Fruit fly (Drosophila melanogaster) whole organism, prepupa: ENCODE measurements around the gene Alp5.

Experiments
- CG11294 ChIP-seq: fragments of 200-800 bp; sonication (Bioruptor generic); IDR thresholded peaks from 2 replicates; pipeline ENCODE4 v1.3.6; 2022; ENCODE audit warnings: missing biosample characterization, missing genetic modification characterization
- CG11762 ChIP-seq: fragments of 200-800 bp; sonication (Bioruptor generic); optimal IDR thresholded peaks from 3 replicates; lab custom pipeline; 2016; ENCODE audit warnings: missing biosample characterization, missing genetic modification characterization; ENCODE audit not compliant: insufficient read depth
- CG11902 ChIP-seq: fragments of 200-800 bp; sonication (Bioruptor generic); optimal IDR thresholded peaks from 3 replicates; lab custom pipeline; 2016; ENCODE audit warnings: missing biosample characterization, missing genetic modification characterization
- CG15336 ChIP-seq: fragments of 200-800 bp; sonication (Bioruptor generic); IDR thresholded peaks from 2 replicates; pipeline ENCODE4 v1.3.6; 2022; ENCODE audit warnings: missing biosample characterization, missing genetic modification characterization
- CG1621 ChIP-seq: fragments of 200-800 bp; sonication (Bioruptor generic); optimal IDR thresholded peaks from 3 replicates; lab custom pipeline; 2018; ENCODE audit warnings: missing biosample characterization, mild to moderate bottlenecking, missing genetic modification characterization
- CG16779 ChIP-seq: fragments of 200-800 bp; sonication (Bioruptor generic); optimal IDR thresholded peaks from 3 replicates; lab custom pipeline; 2017; ENCODE audit warnings: missing biosample characterization, mild to moderate bottlenecking, missing genetic modification characterization
- CG3032 ChIP-seq: fragments of 200-800 bp; optimal IDR thresholded peaks from 2 replicates; lab custom pipeline; 2019; ENCODE audit warnings: missing biosample characterization, mild to moderate bottlenecking, missing genetic modification characterization, moderate library complexity
- CG31627 ChIP-seq: fragments of 200-800 bp; sonication (Bioruptor generic); optimal IDR thresholded peaks from 3 replicates; lab custom pipeline; 2016; ENCODE audit warnings: missing biosample characterization, missing genetic modification characterization
- CG32006 ChIP-seq: fragments of 200-800 bp; sonication (Bioruptor generic); optimal IDR thresholded peaks from 3 replicates; lab custom pipeline; 2017; ENCODE audit warnings: missing biosample characterization, mild to moderate bottlenecking, missing genetic modification characterization
- CG34406 ChIP-seq: fragments of 200-800 bp; sonication (Bioruptor generic); optimal IDR thresholded peaks from 3 replicates; lab custom pipeline; 2016; ENCODE audit warnings: missing biosample characterization, missing genetic modification characterization
- CG3919 ChIP-seq: fragments of 200-800 bp; sonication (Bioruptor generic); optimal IDR thresholded peaks from 3 replicates; lab custom pipeline; 2016; ENCODE audit warnings: missing biosample characterization, missing genetic modification characterization
- CG4318 ChIP-seq: fragments of 200-800 bp; sonication (Bioruptor generic); optimal IDR thresholded peaks from 3 replicates; lab custom pipeline; 2017; ENCODE audit warnings: missing biosample characterization, mild to moderate bottlenecking, missing genetic modification characterization
- CG6163 ChIP-seq: fragments of 200-800 bp; sonication (Bioruptor generic); IDR thresholded peaks from 3 replicates; pipeline ENCODE4 v1.3.6; 2022; ENCODE audit warnings: missing biosample characterization, missing genetic modification characterization
- CG6276 ChIP-seq: fragments of 200-800 bp; sonication (Bioruptor generic); optimal IDR thresholded peaks from 2 replicates; lab custom pipeline; 2017; ENCODE audit warnings: missing biosample characterization, mild to moderate bottlenecking, missing genetic modification characterization
- CG6792 ChIP-seq: fragments of 200-800 bp; sonication (Bioruptor generic); optimal IDR thresholded peaks from 3 replicates; lab custom pipeline; 2016; ENCODE audit warnings: missing biosample characterization, missing genetic modification characterization
- CG6808 ChIP-seq: fragments of 200-800 bp; sonication (Bioruptor generic); optimal IDR thresholded peaks from 3 replicates; lab custom pipeline; 2017; ENCODE audit warnings: missing biosample characterization, missing genetic modification characterization, mild to moderate bottlenecking, moderate library complexity, missing genetic modification reagents
- CG8119 ChIP-seq: fragments of 200-800 bp; sonication (Bioruptor generic); IDR thresholded peaks from 3 replicates; pipeline ENCODE4 v1.3.6; 2022; ENCODE audit warnings: missing biosample characterization, missing genetic modification characterization
- CG8319 ChIP-seq: fragments of 200-800 bp; sonication (Bioruptor generic); optimal IDR thresholded peaks from 3 replicates; lab custom pipeline; 2016; ENCODE audit warnings: missing biosample characterization, missing genetic modification characterization
- Eip75B ChIP-seq: fragments of 200-800 bp; sonication (Bioruptor generic); optimal IDR thresholded peaks from 3 replicates; lab custom pipeline; 2016; ENCODE audit warnings: missing biosample characterization, missing genetic modification characterization
- Eip78C ChIP-seq: fragments of 200-800 bp; sonication (Bioruptor generic); peaks from one replicate; lab custom pipeline; 2016; ENCODE audit warnings: missing biosample characterization, missing genetic modification characterization
- Eip93F ChIP-seq: fragments of 200-800 bp; sonication (Bioruptor generic); optimal IDR thresholded peaks from 2 replicates; lab custom pipeline; 2016; ENCODE audit warnings: missing biosample characterization, mild to moderate bottlenecking, missing genetic modification characterization
- Ets21C ChIP-seq: fragments of 200-800 bp; sonication (Bioruptor generic); optimal IDR thresholded peaks from 3 replicates; lab custom pipeline; 2016; ENCODE audit warnings: missing biosample characterization, missing genetic modification characterization
- Ets96B ChIP-seq: fragments of 200-800 bp; optimal IDR thresholded peaks from 2 replicates; lab custom pipeline; 2019; ENCODE audit warnings: missing biosample characterization, mild to moderate bottlenecking, missing genetic modification characterization, moderate library complexity
- Gug ChIP-seq: fragments of 200-800 bp; sonication (Bioruptor generic); IDR thresholded peaks from 2 replicates; pipeline ENCODE4 v1.3.6; 2022; ENCODE audit warnings: missing biosample characterization, missing genetic modification characterization
- Hr38 ChIP-seq: sonication (Bioruptor generic); optimal IDR thresholded peaks from 2 replicates; lab custom pipeline; 2016; ENCODE audit warnings: missing biosample characterization, missing genetic modification characterization
- Hr39 ChIP-seq: fragments of 200-800 bp; sonication (Bioruptor generic); optimal IDR thresholded peaks from 2 replicates; lab custom pipeline; 2016; ENCODE audit warnings: missing biosample characterization, missing genetic modification characterization
- Hr4 ChIP-seq: fragments of 200-800 bp; sonication (Bioruptor generic); optimal IDR thresholded peaks from 3 replicates; lab custom pipeline; 2016; ENCODE audit warnings: missing biosample characterization, missing genetic modification characterization
- Met ChIP-seq: fragments of 200-800 bp; sonication (Bioruptor generic); optimal IDR thresholded peaks from 3 replicates; lab custom pipeline; 2016; ENCODE audit warnings: missing biosample characterization, missing genetic modification characterization
- OdsH ChIP-seq: fragments of 200-800 bp; sonication (Bioruptor generic); optimal IDR thresholded peaks from 3 replicates; lab custom pipeline; 2016; ENCODE audit warnings: missing biosample characterization, missing genetic modification characterization
- Smox ChIP-seq: fragments of 200-800 bp; sonication (Bioruptor generic); optimal IDR thresholded peaks from 3 replicates; lab custom pipeline; 2016; ENCODE audit warnings: missing biosample characterization, missing genetic modification characterization
- achi ChIP-seq: fragments of 200-800 bp; sonication (Bioruptor generic); optimal IDR thresholded peaks from 3 replicates; lab custom pipeline; 2016; ENCODE audit warnings: missing biosample characterization, missing genetic modification characterization
- acj6 ChIP-seq: fragments of 200-800 bp; sonication (Bioruptor generic); optimal IDR thresholded peaks from 3 replicates; lab custom pipeline; 2016; ENCODE audit warnings: missing biosample characterization, missing genetic modification characterization
- eg ChIP-seq: fragments of 200-800 bp; sonication (Bioruptor generic); IDR thresholded peaks from 3 replicates; pipeline ENCODE4 v1.3.6; 2022; ENCODE audit warnings: missing biosample characterization, missing genetic modification characterization
- esn ChIP-seq: fragments of 200-800 bp; sonication (Bioruptor generic); optimal IDR thresholded peaks from 2 replicates; lab custom pipeline; 2016; ENCODE audit warnings: missing biosample characterization, mild to moderate bottlenecking, missing genetic modification characterization, moderate library complexity
- fd59A ChIP-seq: fragments of 200-800 bp; sonication (Bioruptor generic); optimal IDR thresholded peaks from 2 replicates; lab custom pipeline; 2017; ENCODE audit warnings: missing biosample characterization, mild to moderate bottlenecking, missing genetic modification characterization, missing genetic modification reagents
- lz ChIP-seq: fragments of 200-800 bp; sonication (Bioruptor generic); optimal IDR thresholded peaks from 3 replicates; lab custom pipeline; 2016; ENCODE audit warnings: missing biosample characterization, missing genetic modification characterization
- net ChIP-seq: fragments of 200-800 bp; sonication (Bioruptor generic); optimal IDR thresholded peaks from 3 replicates; lab custom pipeline; 2016; ENCODE audit warnings: missing biosample characterization, missing genetic modification characterization
- pdm3 ChIP-seq: fragments of 200-800 bp; sonication (Bioruptor generic); optimal IDR thresholded peaks from 3 replicates; lab custom pipeline; 2016; ENCODE audit warnings: missing biosample characterization, missing genetic modification characterization
- salr ChIP-seq, 2 experiments: fragments of 200-800 bp; sonication (Bioruptor generic); optimal IDR thresholded peaks; 3 replicates each; lab custom pipeline; 2016 to 2018; ENCODE audit warnings: missing biosample characterization in 2 of 2, missing genetic modification characterization in 2 of 2, mild to moderate bottlenecking in 1 of 2
- svp ChIP-seq: fragments of 200-800 bp; sonication (Bioruptor generic); peaks from one replicate; lab custom pipeline; 2016; ENCODE audit warnings: missing biosample characterization, missing genetic modification characterization
- topi ChIP-seq: fragments of 200-800 bp; sonication (Bioruptor generic); optimal IDR thresholded peaks from 3 replicates; lab custom pipeline; 2016; ENCODE audit warnings: missing biosample characterization, missing genetic modification characterization
- vri ChIP-seq: fragments of 200-800 bp; sonication (Bioruptor generic); optimal IDR thresholded peaks from 3 replicates; lab custom pipeline; 2016; ENCODE audit warnings: missing biosample characterization, mild to moderate bottlenecking, missing genetic modification characterization

Alp5 gene

dm6 chr3R:21023902-21024541 lies 17.2 kb upstream of the Alp5 start, which contains the start of gene peg (continued):
- TF ChIP-seq Hr4, result no peak
- TF ChIP-seq esn (GFP tag; lab: Kevin White, UChicago), result no peak
- no peak for TF ChIP-seq salr (GFP tag; optimal IDR thresholded peaks at IDR 0.05; lab: Kevin White, UChicago)
- TF ChIP-seq net, result peak; percentile 28
- TF ChIP-seq OdsH (GFP tag; lab: Kevin White, UChicago), result peak; percentile 26
- no peak for TF ChIP-seq CG4318 (GFP tag; lab: Kevin White, UChicago)
- peak; percentile 75 for TF ChIP-seq CG6163 (GFP tag; lab: Robert Waterston, UW)
- TF ChIP-seq CG1621, result no peak
- peak; percentile 81 for TF ChIP-seq eg (GFP tag; lab: Robert Waterston, UW)
- TF ChIP-seq Met (GFP tag; lab: Kevin White, UChicago), result peak; percentile 20
- TF ChIP-seq CG6792 (GFP tag; lab: Kevin White, UChicago), result no peak
- TF ChIP-seq lz (GFP tag; lab: Kevin White, UChicago), result no peak
- peak; percentile 40; the same call in 1 of the 2 replicates for TF ChIP-seq Gug (GFP tag; lab: Robert Waterston, UW)
- TF ChIP-seq achi (GFP tag; lab: Kevin White, UChicago), result no peak
- TF ChIP-seq CG3919, result no peak

- TF ChIP-seq CG34406 (GFP tag; lab: Kevin White, UChicago) (no peak), Ets96B (tag; lab: Kevin White, UChicago) (no peak), svp (peak; percentile 86)
- TF ChIP-seq, all 60 proteins: peak for 1
Measured at dm6 chr3R:21022769-21023517, 16.2 kb upstream of the Alp5 start.

DNA sequence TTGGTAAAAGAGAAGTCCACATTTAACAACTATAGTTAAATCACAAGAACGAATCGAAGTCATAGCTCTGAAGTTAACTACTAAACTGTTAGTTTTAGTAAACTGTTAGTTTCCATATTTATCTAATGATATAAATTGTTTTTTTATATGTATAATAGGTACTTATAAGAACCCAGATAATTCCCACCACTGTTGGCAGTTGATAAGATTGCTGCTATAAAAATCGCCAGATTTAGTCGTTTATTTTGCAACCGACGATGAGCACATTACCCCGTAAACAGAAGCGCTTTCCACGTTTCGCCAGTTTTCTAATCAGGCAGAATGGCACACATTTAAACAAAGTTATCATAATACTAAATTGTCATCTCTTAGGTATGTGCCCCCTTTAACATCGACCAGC lies 12.3 kb upstream of the Alp5 start:
- TF ChIP-seq Eip78C (GFP tag; lab: Kevin White, UChicago) (peak; percentile 39), esn (GFP tag; lab: Kevin White, UChicago) (peak; percentile 4), CG6163 (GFP tag; lab: Robert Waterston, UW) (no peak), Smox (no peak), vri (GFP tag; lab: Kevin White, UChicago) (peak; percentile 56)

DNA sequence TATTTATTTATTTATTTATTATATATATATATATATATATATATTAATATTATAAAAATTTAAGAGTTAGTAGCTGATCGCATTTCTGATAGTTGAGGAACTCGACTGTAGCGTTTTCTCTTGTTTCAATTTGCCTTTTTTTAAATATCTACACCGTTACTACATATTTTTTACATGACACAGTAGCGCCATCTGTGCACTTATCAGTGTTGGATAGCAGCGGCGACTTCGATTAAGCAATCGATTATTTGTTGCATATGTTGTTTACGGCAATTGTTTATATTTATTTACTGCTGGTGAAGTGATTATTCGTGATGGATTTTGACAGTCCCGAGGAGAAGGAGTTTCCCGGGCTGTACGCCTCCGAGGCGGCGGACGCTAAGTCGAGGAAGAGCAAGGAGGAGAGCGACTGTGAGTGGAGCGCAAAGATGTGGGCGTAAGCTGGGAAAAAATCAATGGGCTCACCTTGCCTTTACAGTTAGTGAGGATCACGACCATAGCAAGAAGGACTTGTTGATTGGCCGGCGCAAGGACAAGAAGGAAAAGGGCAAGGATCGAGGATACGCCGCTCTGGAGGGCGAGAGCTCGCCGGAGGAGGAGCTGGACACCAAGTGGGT lies 10.8 kb upstream of the Alp5 start, which contains the start of gene Rlip:
Rlip (plus strand) TSS at position 221 of the 617 bp plus-strand sequence.
- TF ChIP-seq CG32006 (no peak), acj6 (GFP tag; lab: Kevin White, UChicago) (no peak), CG6792 (GFP tag; lab: Kevin White, UChicago) (peak; percentile 14), Gug (GFP tag; lab: Robert Waterston, UW) (peak; percentile 57), CG31627 (GFP tag; lab: Kevin White, UChicago) (peak; percentile 45), Hr4 (no peak), CG6276 (GFP tag; lab: Kevin White, UChicago) (peak; percentile 19), esn (GFP tag; lab: Kevin White, UChicago) (peak; percentile 50), CG11902 (peak; percentile 52), CG6163 (GFP tag; lab: Robert Waterston, UW) (no peak; the same call in 1 of the 3 replicates), topi (peak; percentile 51), achi (GFP tag; lab: Kevin White, UChicago) (no peak), fd59A (GFP tag; lab: Kevin White, UChicago) (no peak), CG8119 (GFP tag; lab: Robert Waterston, UW) (no peak), vri (GFP tag; lab: Kevin White, UChicago) (peak; percentile 49), net (no peak), CG8319 (peak; percentile 17), Eip93F (GFP tag; lab: Kevin White, UChicago) (no peak), eg (GFP tag; lab: Robert Waterston, UW) (peak; percentile 79), CG11762 (peak; percentile 40), CG16779 (tag; lab: Kevin White, UChicago) (peak; percentile 37), CG3032 (peak; percentile 62), Ets21C (GFP tag; lab: Kevin White, UChicago) (no peak), pdm3 (peak; percentile 22), CG11294 (GFP tag; lab: Robert Waterston, UW) (no peak), OdsH (GFP tag; lab: Kevin White, UChicago) (no peak), CG15336 (GFP tag; lab: Robert Waterston, UW) (no peak), lz (GFP tag; lab: Kevin White, UChicago) (peak; percentile 53), Eip75B (GFP tag; lab: Kevin White, UChicago) (peak; percentile 15), Hr39 (GFP tag; lab: Kevin White, UChicago) (peak; percentile 39), CG6808 (peak; percentile 12), Hr38 (GFP tag; lab: Kevin White, UChicago) (no peak)
